Fruit fly (Drosophila melanogaster) whole organism, embryonic: Measurements from ENCODE around the gene hmw.

ENCODE experiments used
- ATbp ChIP-seq: fragments of 200-800 bp; sonication (Bioruptor generic); optimal IDR thresholded peaks from 2 replicates; lab custom pipeline; 2017; ENCODE audit warnings: missing biosample characterization, mild to moderate bottlenecking, missing genetic modification characterization, missing genetic modification reagents
- BtbVII ChIP-seq: fragments of 200-800 bp; sonication (Bioruptor generic); optimal IDR thresholded peaks from 3 replicates; lab custom pipeline; 2017; ENCODE audit warnings: missing biosample characterization, mild to moderate bottlenecking, missing genetic modification characterization
- CG10209 ChIP-seq: fragments of 200-800 bp; sonication (Bioruptor generic); optimal IDR thresholded peaks from 3 replicates; lab custom pipeline; 2017; ENCODE audit warnings: missing biosample characterization, mild to moderate bottlenecking, missing genetic modification characterization, missing genetic modification reagents
- CG10274 ChIP-seq: fragments of 200-800 bp; sonication (Bioruptor generic); optimal IDR thresholded peaks from 3 replicates; lab custom pipeline; 2017; ENCODE audit warnings: missing biosample characterization, mild to moderate bottlenecking, missing genetic modification characterization
- CG10565 ChIP-seq: fragments of 200-800 bp; sonication (Bioruptor generic); optimal IDR thresholded peaks from 3 replicates; lab custom pipeline; 2016; ENCODE audit warnings: missing biosample characterization, mild to moderate bottlenecking, missing genetic modification characterization
- CG11696 ChIP-seq: fragments of 200-800 bp; sonication (Bioruptor generic); IDR thresholded peaks from 2 replicates; pipeline ENCODE4 v1.3.6; 2022; ENCODE audit warnings: missing biosample characterization, missing genetic modification characterization
- CG14710 ChIP-seq: fragments of 200-800 bp; sonication (Bioruptor generic); optimal IDR thresholded peaks from 3 replicates; lab custom pipeline; 2019; ENCODE audit warnings: missing biosample characterization, mild to moderate bottlenecking, missing genetic modification characterization, moderate library complexity
- CG17385 ChIP-seq: fragments of 200-800 bp; sonication (Bioruptor generic); optimal IDR thresholded peaks from 3 replicates; lab custom pipeline; 2018; ENCODE audit warnings: missing biosample characterization, mild to moderate bottlenecking, missing genetic modification characterization
- CG17568 ChIP-seq: fragments of 200-800 bp; sonication (Bioruptor generic); optimal IDR thresholded peaks from 2 replicates; lab custom pipeline; 2018; ENCODE audit warnings: missing biosample characterization, mild to moderate bottlenecking, missing genetic modification characterization, moderate library complexity
- CG17802 ChIP-seq: fragments of 200-800 bp; sonication (Bioruptor generic); optimal IDR thresholded peaks from 2 replicates; lab custom pipeline; 2018; ENCODE audit warnings: missing biosample characterization, mild to moderate bottlenecking, missing genetic modification characterization, moderate library complexity
- CG18476 ChIP-seq: fragments of 200-800 bp; sonication (Bioruptor generic); optimal IDR thresholded peaks from 2 replicates; lab custom pipeline; 2016; ENCODE audit warnings: missing biosample characterization, mild to moderate bottlenecking, missing genetic modification characterization
- CG2875 ChIP-seq: fragments of 200-800 bp; sonication (Bioruptor generic); optimal IDR thresholded peaks from 2 replicates; lab custom pipeline; 2017; ENCODE audit warnings: missing biosample characterization, mild to moderate bottlenecking, missing genetic modification characterization, missing genetic modification reagents
- CG5953 ChIP-seq: fragments of 200-800 bp; sonication (Bioruptor generic); IDR thresholded peaks from 2 replicates; pipeline ENCODE4 v1.3.6; 2022; ENCODE audit warnings: missing biosample characterization, missing genetic modification characterization
- CG6683 ChIP-seq: fragments of 200-800 bp; sonication (Bioruptor generic); optimal IDR thresholded peaks from 2 replicates; lab custom pipeline; 2017; ENCODE audit warnings: missing biosample characterization, mild to moderate bottlenecking, missing genetic modification characterization, missing genetic modification reagents
- CG6813 ChIP-seq: fragments of 200-800 bp; sonication (Bioruptor generic); optimal IDR thresholded peaks from 2 replicates; lab custom pipeline; 2017; ENCODE audit warnings: missing biosample characterization, missing genetic modification characterization, mild to moderate bottlenecking, moderate library complexity, missing genetic modification reagents
- CG6854 ChIP-seq: fragments of 200-800 bp; sonication (Bioruptor generic); optimal IDR thresholded peaks from 3 replicates; lab custom pipeline; 2017; ENCODE audit warnings: missing biosample characterization, mild to moderate bottlenecking, missing genetic modification characterization
- CG7271 ChIP-seq: fragments of 200-800 bp; sonication (Bioruptor generic); optimal IDR thresholded peaks from 2 replicates; lab custom pipeline; 2018; ENCODE audit warnings: missing biosample characterization, mild to moderate bottlenecking, missing genetic modification characterization, moderate library complexity
- CG8089 ChIP-seq: fragments of 200-800 bp; sonication (Bioruptor generic); optimal IDR thresholded peaks from 3 replicates; lab custom pipeline; 2016; ENCODE audit warnings: missing biosample characterization, missing genetic modification characterization
- CG8765 ChIP-seq: fragments of 200-800 bp; sonication (Bioruptor generic); IDR thresholded peaks from 2 replicates; pipeline ENCODE4 v1.3.6; 2022; ENCODE audit warnings: missing biosample characterization, missing genetic modification characterization
- Dad ChIP-seq: fragments of 200-800 bp; sonication (Bioruptor generic); optimal IDR thresholded peaks from 3 replicates; lab custom pipeline; 2016; ENCODE audit warnings: missing biosample characterization, missing genetic modification characterization
- Dll ChIP-seq: fragments of 200-800 bp; sonication (Bioruptor generic); IDR thresholded peaks from 4 replicates; pipeline ENCODE4 v1.3.6; 2022; ENCODE audit warnings: missing biosample characterization, missing genetic modification characterization; ENCODE audit not compliant: partially characterized antibody
- Ets65A ChIP-seq: fragments of 200-800 bp; sonication (Bioruptor generic); peaks from one replicate; lab custom pipeline; 2016; ENCODE audit warnings: missing biosample characterization, missing genetic modification characterization
- Fer1 ChIP-seq: fragments of 200-800 bp; sonication (Bioruptor generic); optimal IDR thresholded peaks from 2 replicates; lab custom pipeline; 2017; ENCODE audit warnings: missing biosample characterization, mild to moderate bottlenecking, missing genetic modification characterization
- H2.0 ChIP-seq: fragments of 200-800 bp; sonication (Bioruptor generic); IDR thresholded peaks from 2 replicates; pipeline ENCODE4 v1.3.6; 2022; ENCODE audit warnings: missing biosample characterization, missing genetic modification characterization
- HLH54F ChIP-seq: fragments of 200-800 bp; sonication (Bioruptor generic); optimal IDR thresholded peaks from 3 replicates; lab custom pipeline; 2016; ENCODE audit warnings: missing biosample characterization, missing genetic modification characterization
- MBD-R2 ChIP-seq: fragments of 200-800 bp; sonication (Bioruptor generic); IDR thresholded peaks from 2 replicates; pipeline ENCODE4 v1.3.6; 2022; ENCODE audit warnings: missing biosample characterization, missing genetic modification characterization
- Mes4 ChIP-seq: fragments of 200-800 bp; sonication (Bioruptor generic); optimal IDR thresholded peaks from 2 replicates; lab custom pipeline; 2016; ENCODE audit warnings: missing biosample characterization, missing genetic modification characterization
- Side ChIP-seq: fragments of 200-800 bp; sonication (Bioruptor generic); optimal IDR thresholded peaks from 2 replicates; lab custom pipeline; 2016; ENCODE audit warnings: missing biosample characterization, missing genetic modification characterization
- Trl ChIP-seq, 3 experiments: fragments of >200 bp in 2 of 3; fragments of 200-800 bp in 1 of 3; sonication (Bioruptor generic) in 1 of 3; optimal IDR thresholded peaks; 2 replicates in 1 of 3; 3 replicates in 2 of 3; lab custom pipeline; 2016 to 2017; ENCODE audit warnings: missing biosample characterization in 1 of 3, missing genetic modification characterization in 1 of 3
- cad ChIP-seq: fragments of >200 bp; optimal IDR thresholded peaks from 2 replicates; lab custom pipeline; 2017; ENCODE audit warnings: missing biosample characterization, missing genetic modification characterization
- cg ChIP-seq: fragments of 200-800 bp; sonication (Bioruptor generic); optimal IDR thresholded peaks from 3 replicates; lab custom pipeline; 2019; ENCODE audit warnings: missing biosample characterization, mild to moderate bottlenecking, missing genetic modification characterization, moderate library complexity
- chn ChIP-seq: fragments of 200-800 bp; sonication (Bioruptor generic); optimal IDR thresholded peaks from 2 replicates; lab custom pipeline; 2016; ENCODE audit warnings: missing biosample characterization, missing genetic modification characterization
- crc ChIP-seq: fragments of 200-800 bp; sonication (Bioruptor generic); optimal IDR thresholded peaks from 2 replicates; lab custom pipeline; 2016; ENCODE audit warnings: missing biosample characterization, missing genetic modification characterization
- crp ChIP-seq, 2 experiments: fragments of 200-800 bp; sonication (Bioruptor generic); optimal IDR thresholded peaks; 2 replicates in 1 of 2; 3 replicates in 1 of 2; lab custom pipeline; 2017; ENCODE audit warnings: missing biosample characterization in 2 of 2, missing genetic modification characterization in 2 of 2, mild to moderate bottlenecking in 1 of 2, moderate library complexity in 1 of 2
- exex ChIP-seq: fragments of 200-800 bp; sonication (Bioruptor generic); optimal IDR thresholded peaks from 4 replicates; lab custom pipeline; 2018; ENCODE audit warnings: missing biosample characterization, mild to moderate bottlenecking, missing genetic modification characterization, moderate library complexity
- jing ChIP-seq: fragments of 200-800 bp; sonication (Bioruptor generic); optimal IDR thresholded peaks from 2 replicates; lab custom pipeline; 2018; ENCODE audit warnings: missing biosample characterization, mild to moderate bottlenecking, missing genetic modification characterization
- mirr ChIP-seq: fragments of 200-800 bp; sonication (Bioruptor generic); optimal IDR thresholded peaks from 3 replicates; lab custom pipeline; 2018; ENCODE audit warnings: missing biosample characterization, mild to moderate bottlenecking, missing genetic modification characterization
- nmo ChIP-seq: fragments of 200-800 bp; sonication (Bioruptor generic); optimal IDR thresholded peaks from 2 replicates; lab custom pipeline; 2018; ENCODE audit warnings: missing biosample characterization, mild to moderate bottlenecking, missing genetic modification characterization, moderate library complexity
- otp ChIP-seq: fragments of 200-800 bp; sonication (Bioruptor generic); IDR thresholded peaks from 3 replicates; pipeline ENCODE4, ENCODE4 v1.3.6; 2022; ENCODE audit warnings: missing biosample characterization, missing genetic modification characterization
- p53 ChIP-seq: fragments of 200-800 bp; sonication (Bioruptor generic); optimal IDR thresholded peaks from 2 replicates; lab custom pipeline; 2016; ENCODE audit warnings: missing biosample characterization, missing genetic modification characterization
- peb ChIP-seq: fragments of 200-800 bp; sonication (Bioruptor generic); IDR thresholded peaks from 2 replicates; pipeline ENCODE4 v1.3.6; 2022; ENCODE audit warnings: missing biosample characterization, missing genetic modification characterization
- pfk ChIP-seq: fragments of 200-800 bp; sonication (Bioruptor generic); optimal IDR thresholded peaks from 2 replicates; lab custom pipeline; 2018; ENCODE audit warnings: missing biosample characterization, mild to moderate bottlenecking, missing genetic modification characterization, moderate library complexity
- pum ChIP-seq: fragments of 200-800 bp; sonication (Bioruptor generic); optimal IDR thresholded peaks from 2 replicates; lab custom pipeline; 2016; ENCODE audit warnings: missing biosample characterization, missing genetic modification characterization
- scrt ChIP-seq: fragments of 200-800 bp; sonication (Bioruptor generic); optimal IDR thresholded peaks from 2 replicates; lab custom pipeline; 2018; ENCODE audit warnings: missing biosample characterization, mild to moderate bottlenecking, missing genetic modification characterization, moderate library complexity
- sob ChIP-seq: fragments of 200-800 bp; sonication (Bioruptor generic); IDR thresholded peaks from 2 replicates; pipeline ENCODE4 v1.3.6; 2022; ENCODE audit warnings: missing biosample characterization, missing genetic modification characterization
- tin ChIP-seq: fragments of 200-800 bp; sonication (Bioruptor generic); optimal IDR thresholded peaks from 3 replicates; lab custom pipeline; 2016; ENCODE audit warnings: missing biosample characterization, missing genetic modification characterization
- wdn ChIP-seq: fragments of 200-800 bp; sonication (Bioruptor generic); IDR thresholded peaks from 2 replicates; pipeline ENCODE4 v1.3.6; 2022; ENCODE audit warnings: missing biosample characterization, missing genetic modification characterization
- wek ChIP-seq: fragments of 200-800 bp; sonication (Bioruptor generic); optimal IDR thresholded peaks from 3 replicates; lab custom pipeline; 2018; ENCODE audit warnings: missing biosample characterization, mild to moderate bottlenecking, missing genetic modification characterization, moderate library complexity

Gene hmw

DNA sequence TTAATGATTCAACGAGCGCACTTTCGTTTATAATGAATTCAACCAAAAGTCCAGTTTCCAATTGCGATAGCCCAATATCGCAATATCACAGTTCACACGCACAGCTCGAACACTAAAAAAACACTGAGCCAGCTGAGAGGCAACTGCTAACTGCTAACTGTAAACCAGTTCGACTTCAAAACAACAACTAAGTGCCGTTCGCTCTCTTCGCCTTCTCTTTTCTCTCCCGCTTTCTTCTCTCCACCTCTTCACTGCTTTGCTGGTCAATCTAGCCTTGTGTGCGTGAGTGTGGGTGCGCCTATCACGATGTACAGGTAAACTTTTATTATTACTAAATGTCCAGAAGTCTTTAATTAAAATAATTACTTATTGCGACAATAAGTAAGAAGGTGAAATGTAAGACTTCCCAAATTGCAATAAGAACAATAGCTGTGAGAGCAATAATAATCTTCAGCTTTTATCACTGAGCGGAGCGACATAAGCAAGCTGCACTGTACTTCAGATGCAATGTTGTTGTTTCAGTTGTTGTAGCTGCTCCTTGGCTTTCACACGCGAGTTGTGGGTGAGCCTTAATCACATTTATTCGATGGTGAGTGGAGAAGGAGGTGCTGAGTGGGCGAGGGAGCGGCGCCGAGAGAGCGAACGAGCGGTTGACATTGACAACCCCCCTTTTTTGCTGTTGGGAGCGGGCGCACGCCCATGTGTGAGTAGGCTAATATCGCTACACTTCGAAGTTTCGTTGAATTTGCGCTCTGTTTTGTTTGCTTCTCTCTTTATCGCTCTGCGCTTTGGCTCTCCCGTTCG is 35.2 kb downstream of the hmw start, which contains the start of gene Vti1b (continued):
- peak; percentile 55; the same call in 1 of the 2 replicates for TF ChIP-seq MBD-R2 (GFP tag; lab: Robert Waterston, UW)
- no peak for TF ChIP-seq cad (GFP tag; lab: Kevin White, UChicago)
- TF ChIP-seq wek (GFP tag; lab: Kevin White, UChicago), result peak; percentile 60
- peak; percentile 83 for TF ChIP-seq CG10274 (GFP tag; lab: Kevin White, UChicago)
- TF ChIP-seq tin, result peak; percentile 96
- peak; percentile 88 for TF ChIP-seq CG2875 (GFP tag; lab: Kevin White, UChicago)
- peak; percentile 69; the same call in 1 of the 2 replicates for TF ChIP-seq CG11696 (GFP tag; lab: Robert Waterston, UW)
- TF ChIP-seq CG10209 (GFP tag; lab: Kevin White, UChicago), result peak; percentile 95
- TF ChIP-seq Dll (GFP tag; lab: Robert Waterston, UW), result 0 out of 4 replicates have a peak, but pooled peaks have one; percentile 29
- peak; percentile 92 for TF ChIP-seq HLH54F (GFP tag; lab: Kevin White, UChicago)
- peak; percentile 93 for TF ChIP-seq Fer1 (GFP tag; lab: Kevin White, UChicago)
- TF ChIP-seq CG14710 (tag; lab: Kevin White, UChicago), result peak; percentile 93
- TF ChIP-seq CG17568, result peak; percentile 85
- peak; percentile 90 for TF ChIP-seq BtbVII (GFP tag; lab: Kevin White, UChicago)
- peak; percentile 38 for TF ChIP-seq p53 (GFP tag; lab: Kevin White, UChicago)
- peak; percentile 90 for TF ChIP-seq Mes4 (GFP tag; lab: Kevin White, UChicago)
- peak; percentile 62 for TF ChIP-seq CG10565 (GFP tag; lab: Kevin White, UChicago)
- peak; percentile 91 for TF ChIP-seq CG18476 (GFP tag; lab: Kevin White, UChicago)
- peak in 1 of 2 experiments; percentile 60 for TF ChIP-seq crp (GFP tag; optimal IDR thresholded peaks at IDR 0.05; lab: Kevin White, UChicago)
- peak; percentile 82 for TF ChIP-seq CG6854
- peak; percentile 90 for TF ChIP-seq cg (GFP tag; lab: Kevin White, UChicago)
- peak; percentile 86 for TF ChIP-seq CG17802
- peak; percentile 70 for TF ChIP-seq CG7271 (tag; lab: Kevin White, UChicago)
- TF ChIP-seq Side (GFP tag; lab: Kevin White, UChicago), result peak; percentile 88
- TF ChIP-seq mirr (GFP tag; lab: Kevin White, UChicago), result peak; percentile 69
- TF ChIP-seq wdn (GFP tag; lab: Robert Waterston, UW), result peak; percentile 86
- peak; percentile 87 to 94 for TF ChIP-seq Trl (optimal IDR thresholded peaks at IDR 0.05; lab: Kevin White, UChicago)
- peak; percentile 82 for TF ChIP-seq Trl (GFP tag; optimal IDR thresholded peaks at IDR 0.05; lab: Kevin White, UChicago)
- TF ChIP-seq sob (GFP tag; lab: Robert Waterston, UW), result peak; percentile 78
- no peak for TF ChIP-seq pfk (GFP tag; lab: Kevin White, UChicago)
- peak; percentile 85 for TF ChIP-seq CG6683
- peak; percentile 85 for TF ChIP-seq exex
- TF ChIP-seq Ets65A (GFP tag; lab: Kevin White, UChicago), result peak; percentile 99
- TF ChIP-seq crc (GFP tag; lab: Kevin White, UChicago), result peak; percentile 89
- TF ChIP-seq CG8089, result peak; percentile 93
- peak; percentile 89 for TF ChIP-seq CG6813 (GFP tag; lab: Kevin White, UChicago)
- peak; percentile 92 for TF ChIP-seq peb (GFP tag; lab: Robert Waterston, UW)
- peak; percentile 95 for TF ChIP-seq otp (GFP tag; lab: Robert Waterston, UW)
- peak; percentile 93 for TF ChIP-seq pum (GFP tag; lab: Kevin White, UChicago)
- peak; percentile 89 for TF ChIP-seq scrt (GFP tag; lab: Kevin White, UChicago)
- peak; percentile 90 for TF ChIP-seq ATbp (GFP tag; lab: Kevin White, UChicago)
- peak; percentile 96 for TF ChIP-seq nmo
- TF ChIP-seq CG8765 (GFP tag; lab: Robert Waterston, UW), result peak; percentile 73
- peak; percentile 94 for TF ChIP-seq Dad
- peak; percentile 91 for TF ChIP-seq CG5953 (GFP tag; lab: Robert Waterston, UW)
- TF ChIP-seq jing, result peak; percentile 91
- TF ChIP-seq chn (GFP tag; lab: Kevin White, UChicago), result peak; percentile 96
- TF ChIP-seq CG17385, result peak; percentile 92
- peak; percentile 94 for TF ChIP-seq H2.0 (GFP tag; lab: Robert Waterston, UW)
